In the genomic region with DNA sequence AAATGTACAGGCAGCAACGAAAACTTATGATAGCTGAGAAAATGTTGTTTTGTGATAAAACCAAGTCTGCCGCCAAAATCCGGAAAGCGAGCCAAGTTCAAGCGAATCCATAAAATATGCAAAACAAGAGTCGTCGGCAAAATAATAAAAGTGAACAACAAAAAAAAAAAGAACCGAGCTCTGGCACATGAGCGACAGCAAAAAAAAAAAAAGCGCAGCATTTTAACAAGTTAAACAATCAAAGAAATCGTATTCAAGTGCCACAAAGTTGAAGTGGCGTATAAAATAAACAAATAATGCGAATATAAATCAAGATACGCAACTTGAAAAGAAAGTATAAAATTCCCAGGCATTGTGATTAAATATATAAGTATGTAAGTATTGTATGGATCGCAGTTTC, we compare ENCODE assay signal across 5 fruit fly cellular contexts.
TF ChIP-seq lines count a peak whose summit lies in the region.

No protein-coding gene starts in this region.

- no peak for TF ChIP-seq CTCF in whole organism, embryonic (GFP tag; optimal IDR thresholded peaks at IDR 0.05; lab: Kevin White, UChicago)

TF ChIP-seq in whole organism, adult, 20 proteins besides CTCF, POLR2A, EP300 and RAD21:
- TF ChIP-seq CG1620 (GFP tag; optimal IDR thresholded peaks at IDR 0.05; lab: Kevin White, UChicago) (no peak), tj (GFP tag; optimal IDR thresholded peaks at IDR 0.05; lab: Kevin White, UChicago) (peak; percentile 75)

TF ChIP-seq in whole organism, embryonic, 481 proteins besides CTCF, POLR2A, EP300 and RAD21:
- peak; percentile 65 for TF ChIP-seq nom (GFP tag; optimal IDR thresholded peaks at IDR 0.05; lab: Kevin White, UChicago)
- TF ChIP-seq CG2199 (GFP tag; IDR thresholded peaks at IDR 0.05; lab: Robert Waterston, UW), result 0 out of 3 replicates have a peak, but pooled peaks have one; percentile 10
- no peak for TF ChIP-seq NC2β (GFP tag; optimal IDR thresholded peaks at IDR 0.05; lab: Kevin White, UChicago)
TF ChIP-seq in whole organism, embryonic: peak in this region for 2.

TF ChIP-seq in whole organism, prepupa, 60 proteins besides CTCF, POLR2A, EP300 and RAD21:
- peak; percentile 71; the same call in 2 of the 3 replicates for TF ChIP-seq CG6163 (GFP tag; IDR thresholded peaks at IDR 0.05; lab: Robert Waterston, UW)
- no peak for TF ChIP-seq CG10631 (GFP tag; optimal IDR thresholded peaks at IDR 0.05; lab: Kevin White, UChicago)
- peak; percentile 33 for TF ChIP-seq CG9139 (GFP tag; optimal IDR thresholded peaks at IDR 0.05; lab: Kevin White, UChicago)
- peak; percentile 65 for TF ChIP-seq Eip78C (GFP tag; lab: Kevin White, UChicago)
- no peak for TF ChIP-seq CG1621 (tag; optimal IDR thresholded peaks at IDR 0.05; lab: Kevin White, UChicago)
- TF ChIP-seq CG6808 (GFP tag; optimal IDR thresholded peaks at IDR 0.05; lab: Kevin White, UChicago), result peak; percentile 54
- TF ChIP-seq CG6276 (GFP tag; optimal IDR thresholded peaks at IDR 0.05; lab: Kevin White, UChicago), result no peak
- TF ChIP-seq svp (GFP tag; lab: Kevin White, UChicago), result peak; percentile 65
- TF ChIP-seq fkh (GFP tag; optimal IDR thresholded peaks at IDR 0.05; lab: Kevin White, UChicago), result no peak
- peak; percentile 48 to 58 for TF ChIP-seq ss (GFP tag; optimal IDR thresholded peaks at IDR 0.05; lab: Kevin White, UChicago)
- TF ChIP-seq Ets96B (tag; optimal IDR thresholded peaks at IDR 0.05; lab: Kevin White, UChicago), result peak; percentile 18
- TF ChIP-seq CG10669 (GFP tag; optimal IDR thresholded peaks at IDR 0.05; lab: Kevin White, UChicago), result peak; percentile 32
- TF ChIP-seq esn (GFP tag; optimal IDR thresholded peaks at IDR 0.05; lab: Kevin White, UChicago), result no peak
- TF ChIP-seq CG32006 (GFP tag; optimal IDR thresholded peaks at IDR 0.05; lab: Kevin White, UChicago), result no peak
- TF ChIP-seq topi (GFP tag; optimal IDR thresholded peaks at IDR 0.05; lab: Kevin White, UChicago), result no peak
- no peak for TF ChIP-seq CG4318 (GFP tag; optimal IDR thresholded peaks at IDR 0.05; lab: Kevin White, UChicago)
- no peak for TF ChIP-seq Sox102F (GFP tag; optimal IDR thresholded peaks at IDR 0.05; lab: Kevin White, UChicago)
- TF ChIP-seq vri (GFP tag; optimal IDR thresholded peaks at IDR 0.05; lab: Kevin White, UChicago), result no peak
- no peak for TF ChIP-seq Smox (GFP tag; optimal IDR thresholded peaks at IDR 0.05; lab: Kevin White, UChicago)
- TF ChIP-seq dsx (GFP tag; optimal IDR thresholded peaks at IDR 0.05; lab: Kevin White, UChicago; ENCODE audit: poor library complexity, severe bottlenecking), result peak; percentile 35
- TF ChIP-seq CG8632 (GFP tag; optimal IDR thresholded peaks at IDR 0.05; lab: Kevin White, UChicago), result no peak
- TF ChIP-seq spab (GFP tag; optimal IDR thresholded peaks at IDR 0.05; lab: Kevin White, UChicago), result peak; percentile 43
- TF ChIP-seq dac (GFP tag; optimal IDR thresholded peaks at IDR 0.05; lab: Kevin White, UChicago), result no peak
- no peak for TF ChIP-seq CG8319 (GFP tag; optimal IDR thresholded peaks at IDR 0.05; lab: Kevin White, UChicago)
- peak; percentile 19 for TF ChIP-seq CG3032 (tag; optimal IDR thresholded peaks at IDR 0.05; lab: Kevin White, UChicago)
- TF ChIP-seq fd85E (GFP tag; optimal IDR thresholded peaks at IDR 0.05; lab: Kevin White, UChicago), result no peak

TF ChIP-seq in whole organism, pupa, 21 proteins besides CTCF, POLR2A, EP300 and RAD21:
- TF ChIP-seq CG15710 (tag; optimal IDR thresholded peaks at IDR 0.05; lab: Kevin White, UChicago) (no peak), CG10348 (GFP tag; IDR thresholded peaks at IDR 0.05; lab: Robert Waterston, UW) (no peak), CG9948 (tag; optimal IDR thresholded peaks at IDR 0.05; lab: Kevin White, UChicago) (no peak), rn (GFP tag; IDR thresholded peaks at IDR 0.05; lab: Robert Waterston, UW) (no peak), CG32121 (GFP tag; IDR thresholded peaks at IDR 0.05; lab: Robert Waterston, UW) (no peak), EcR (GFP tag; optimal IDR thresholded peaks at IDR 0.05; lab: Kevin White, UChicago) (no peak), CG8301 (tag; optimal IDR thresholded peaks at IDR 0.05; lab: Kevin White, UChicago) (no peak), CG8159 (tag; optimal IDR thresholded peaks at IDR 0.05; lab: Kevin White, UChicago) (peak; percentile 23), CG14655 (GFP tag; optimal IDR thresholded peaks at IDR 0.05; lab: Kevin White, UChicago) (no peak), CG17806 (tag; optimal IDR thresholded peaks at IDR 0.05; lab: Kevin White, UChicago) (peak; percentile 3), CG4496 (GFP tag; IDR thresholded peaks at IDR 0.05; lab: Robert Waterston, UW) (no peak), Ets98B (GFP tag; IDR thresholded peaks at IDR 0.05; lab: Robert Waterston, UW) (no peak), D1 (tag; optimal IDR thresholded peaks at IDR 0.05; lab: Kevin White, UChicago) (no peak), CG12605 (GFP tag; IDR thresholded peaks at IDR 0.05; lab: Robert Waterston, UW) (no peak), Pif1B (GFP tag; optimal IDR thresholded peaks at IDR 0.05; lab: Kevin White, UChicago) (no peak), CG13204 (GFP tag; optimal IDR thresholded peaks at IDR 0.05; lab: Kevin White, UChicago) (no peak), Snoo (tag; optimal IDR thresholded peaks at IDR 0.05; lab: Kevin White, UChicago) (no peak), gl (tag; optimal IDR thresholded peaks at IDR 0.05; lab: Kevin White, UChicago) (peak; percentile 29), fd96Ca (GFP tag; IDR thresholded peaks at IDR 0.05; lab: Robert Waterston, UW) (no peak), CG34367 (tag; optimal IDR thresholded peaks at IDR 0.05; lab: Kevin White, UChicago) (no peak), Pif1A (GFP tag; optimal IDR thresholded peaks at IDR 0.05; lab: Kevin White, UChicago) (no peak)

TF ChIP-seq in whole organism, wandering third instar larva, 38 proteins besides CTCF, POLR2A, EP300 and RAD21:
- no peak for TF ChIP-seq jim (GFP tag; optimal IDR thresholded peaks at IDR 0.05; lab: Kevin White, UChicago)
- no peak for TF ChIP-seq sv (GFP tag; optimal IDR thresholded peaks at IDR 0.05; lab: Kevin White, UChicago)
- peak; percentile 21 for TF ChIP-seq Rel (GFP tag; optimal IDR thresholded peaks at IDR 0.05; lab: Kevin White, UChicago)
- TF ChIP-seq Rel (tag; optimal IDR thresholded peaks at IDR 0.05; lab: Kevin White, UChicago), result no peak
- peak; percentile 24 for TF ChIP-seq CrebA (GFP tag; optimal IDR thresholded peaks at IDR 0.05; lab: Kevin White, UChicago; ENCODE audit: borderline replicate concordance)
